Worm (Caenorhabditis elegans) whole organism, L3 larva: Measurements from ENCODE around the gene srz-25.

Experiments used
- R02D3.7 ChIP-seq: fragments of 150-350 bp; optimal IDR thresholded peaks from 2 replicates; lab custom pipeline; 2014; ENCODE audit warnings: missing biosample characterization, missing genetic modification characterization
- ZK546.5 ChIP-seq: sonication (generic microtip); optimal IDR thresholded peaks from 2 replicates; lab custom pipeline; 2017; ENCODE audit warnings: missing biosample characterization, missing genetic modification characterization
- aly-2 ChIP-seq: fragments of 150-350 bp; optimal IDR thresholded peaks from 2 replicates; lab custom pipeline; 2014; ENCODE audit warnings: missing biosample characterization, missing genetic modification characterization
- ama-1 ChIP-seq: fragments of 150-350 bp; optimal IDR thresholded peaks from 2 replicates; lab custom pipeline; 2018
- ceh-16 ChIP-seq: sonication (generic microtip); optimal IDR thresholded peaks from 2 replicates; lab custom pipeline; 2017; ENCODE audit warnings: missing biosample characterization, missing genetic modification characterization
- daf-12 ChIP-seq: fragments of 150-350 bp; optimal IDR thresholded peaks from 2 replicates; lab custom pipeline; 2014; ENCODE audit warnings: missing biosample characterization, missing genetic modification reagents, missing genetic modification characterization
- egl-27 ChIP-seq: sonication (generic microtip); optimal IDR thresholded peaks from 4 replicates; lab custom pipeline; 2017; ENCODE audit warnings: missing biosample characterization, missing genetic modification reagents, missing genetic modification characterization
- egl-5 ChIP-seq: fragments of 150-350 bp; optimal IDR thresholded peaks from 2 replicates; lab custom pipeline; 2017; ENCODE audit warnings: missing biosample characterization, missing genetic modification reagents, missing genetic modification characterization, inconsistent platforms
- elt-1 ChIP-seq: fragments of 150-350 bp; optimal IDR thresholded peaks from 2 replicates; lab custom pipeline; 2014; ENCODE audit warnings: missing biosample characterization, missing genetic modification characterization
- elt-2 ChIP-seq: sonication (generic microtip); optimal IDR thresholded peaks from 2 replicates; lab custom pipeline; 2016; ENCODE audit warnings: missing genetic modification reagents, mild to moderate bottlenecking, missing genetic modification characterization, missing compliant biosample characterization
- elt-3 ChIP-seq, 3 experiments: fragments of 150-350 bp in 1 of 3; sonication (generic microtip) in 2 of 3; optimal IDR thresholded peaks; 2 replicates in 2 of 3; 4 replicates in 1 of 3; lab custom pipeline; 2014 to 2017; ENCODE audit warnings: missing biosample characterization in 3 of 3, missing genetic modification characterization in 3 of 3
- eor-1 ChIP-seq, 2 experiments: fragments of 150-350 bp; optimal IDR thresholded peaks; 2 replicates each; lab custom pipeline; 2014 to 2018; ENCODE audit warnings: missing biosample characterization in 2 of 2, missing genetic modification characterization in 2 of 2
- fkh-2 ChIP-seq: fragments of 150-350 bp; optimal IDR thresholded peaks from 2 replicates; lab custom pipeline; 2014; ENCODE audit warnings: missing biosample characterization, missing genetic modification reagents, missing genetic modification characterization
- fos-1 ChIP-seq: fragments of 150-350 bp; optimal IDR thresholded peaks from 2 replicates; lab custom pipeline; 2014; ENCODE audit warnings: missing biosample characterization, missing genetic modification characterization
- hmg-11 ChIP-seq: sonication (generic microtip); optimal IDR thresholded peaks from 2 replicates; lab custom pipeline; 2016; ENCODE audit warnings: missing genetic modification characterization, missing compliant biosample characterization
- jun-1 ChIP-seq: fragments of 150-350 bp; optimal IDR thresholded peaks from 2 replicates; lab custom pipeline; 2014; ENCODE audit warnings: missing biosample characterization, missing genetic modification reagents, missing genetic modification characterization
- lin-15B ChIP-seq: fragments of 150-350 bp; optimal IDR thresholded peaks from 2 replicates; lab custom pipeline; 2014; ENCODE audit warnings: missing biosample characterization, missing genetic modification characterization
- lin-39 ChIP-seq: fragments of 150-350 bp; optimal IDR thresholded peaks from 2 replicates; lab custom pipeline; 2018; ENCODE audit warnings: missing biosample characterization, missing genetic modification reagents, missing genetic modification characterization
- lsy-12 ChIP-seq: sonication (generic microtip); optimal IDR thresholded peaks from 2 replicates; lab custom pipeline; 2016; ENCODE audit warnings: mild to moderate bottlenecking, missing genetic modification characterization, missing compliant biosample characterization
- nhr-11 ChIP-seq: fragments of 150-350 bp; optimal IDR thresholded peaks from 2 replicates; lab custom pipeline; 2014; ENCODE audit warnings: missing biosample characterization, missing genetic modification characterization
- nhr-12 ChIP-seq: fragments of 150-350 bp; optimal IDR thresholded peaks from 2 replicates; lab custom pipeline; 2014; ENCODE audit warnings: missing biosample characterization, missing genetic modification characterization
- nhr-23 ChIP-seq: fragments of 150-350 bp; optimal IDR thresholded peaks from 2 replicates; lab custom pipeline; 2014; ENCODE audit warnings: missing biosample characterization, missing genetic modification reagents, missing genetic modification characterization
- nhr-237 ChIP-seq: fragments of 150-350 bp; optimal IDR thresholded peaks from 2 replicates; lab custom pipeline; 2014; ENCODE audit warnings: missing biosample characterization, missing genetic modification characterization
- nhr-25 ChIP-seq: sonication (generic microtip); optimal IDR thresholded peaks from 2 replicates; lab custom pipeline; 2017; ENCODE audit warnings: missing biosample characterization, missing genetic modification characterization
- nhr-28 ChIP-seq: fragments of 150-350 bp; optimal IDR thresholded peaks from 2 replicates; lab custom pipeline; 2014; ENCODE audit warnings: missing biosample characterization, missing genetic modification characterization
- nhr-43 ChIP-seq: sonication (generic microtip); optimal IDR thresholded peaks from 2 replicates; lab custom pipeline; 2016; ENCODE audit warnings: mild to moderate bottlenecking, missing genetic modification characterization, missing compliant biosample characterization; ENCODE audit not compliant: poor library complexity, severe bottlenecking
- nhr-67 ChIP-seq: fragments of 150-350 bp; optimal IDR thresholded peaks from 2 replicates; lab custom pipeline; 2014; ENCODE audit warnings: missing biosample characterization, missing genetic modification characterization
- nhr-76 ChIP-seq: fragments of 150-350 bp; sonication (generic microtip); optimal IDR thresholded peaks from 5 replicates; lab custom pipeline; 2014; ENCODE audit warnings: missing biosample characterization, missing genetic modification characterization
- pha-4 ChIP-seq: fragments of 150-350 bp; optimal IDR thresholded peaks from 2 replicates; lab custom pipeline; 2014; ENCODE audit warnings: missing biosample characterization, missing genetic modification reagents, missing genetic modification characterization
- pqm-1 ChIP-seq: fragments of 150-350 bp; optimal IDR thresholded peaks from 2 replicates; lab custom pipeline; 2017; ENCODE audit warnings: missing biosample characterization, missing genetic modification characterization, inconsistent platforms
- skn-1 ChIP-seq: fragments of 150-350 bp; optimal IDR thresholded peaks from 2 replicates; lab custom pipeline; 2014; ENCODE audit warnings: missing biosample characterization, missing genetic modification characterization
- snpc-4 ChIP-seq: fragments of 150-350 bp; optimal IDR thresholded peaks from 2 replicates; lab custom pipeline; 2014; ENCODE audit warnings: missing biosample characterization, missing genetic modification characterization
- tbx-2 ChIP-seq: sonication (generic microtip); optimal IDR thresholded peaks from 2 replicates; lab custom pipeline; 2016; ENCODE audit warnings: mild to moderate bottlenecking, missing genetic modification characterization, missing compliant biosample characterization
- unc-39 ChIP-seq: sonication (generic microtip); optimal IDR thresholded peaks from 4 replicates; lab custom pipeline; 2017; ENCODE audit warnings: missing biosample characterization, missing genetic modification characterization
- unc-62 ChIP-seq: fragments of 150-350 bp; sonication (generic microtip); optimal IDR thresholded peaks from 4 replicates; lab custom pipeline; 2014; ENCODE audit warnings: missing biosample characterization, missing genetic modification reagents, missing genetic modification characterization
- zag-1 ChIP-seq: fragments of 150-350 bp; optimal IDR thresholded peaks from 2 replicates; lab custom pipeline; 2014; ENCODE audit warnings: missing biosample characterization, missing genetic modification characterization
- ztf-11 ChIP-seq: fragments of 150-350 bp; optimal IDR thresholded peaks from 2 replicates; lab custom pipeline; 2014; ENCODE audit warnings: missing biosample characterization, missing genetic modification characterization
- ztf-4 ChIP-seq: fragments of 150-350 bp; optimal IDR thresholded peaks from 2 replicates; lab custom pipeline; 2014; ENCODE audit warnings: missing biosample characterization, missing genetic modification characterization

srz-25 gene

DNA sequence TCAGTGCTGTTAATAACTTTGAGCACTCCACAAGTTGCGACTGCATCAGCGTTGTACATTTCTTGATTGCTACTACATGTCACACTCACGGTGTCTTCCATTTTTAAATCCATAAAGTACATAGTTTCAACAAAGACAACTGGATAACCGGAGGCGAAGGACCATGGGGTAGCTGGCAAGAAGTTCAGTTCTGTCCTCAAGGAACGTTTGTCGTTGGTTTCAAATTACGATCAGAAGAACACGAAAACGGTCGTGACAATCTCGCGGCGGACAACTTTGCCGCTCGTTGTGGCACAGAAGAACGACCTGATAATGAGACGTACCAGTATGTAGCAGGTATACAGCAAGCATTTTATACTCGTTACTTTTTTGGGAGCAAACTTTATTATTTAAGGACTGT, 7.7 kb upstream of the srz-25 start, which contains the start of gene C18D4.3:
Gene C18D4.3, minus strand, starts transcription at position 101 of the 400 bp plus-strand sequence.
- no peak for TF ChIP-seq fkh-2 (tag; lab: Kevin White, UChicago)
- no peak for TF ChIP-seq jun-1 (tag; lab: Kevin White, UChicago)
- TF ChIP-seq nhr-67: no peak
- no peak for TF ChIP-seq ztf-11 (tag; lab: Kevin White, UChicago)
- no peak for TF ChIP-seq fos-1 (tag; lab: Kevin White, UChicago)
- no peak for TF ChIP-seq nhr-28 (tag; lab: Kevin White, UChicago)
- no peak for TF ChIP-seq eor-1 (tag; optimal IDR thresholded peaks at IDR 0.05; lab: Kevin White, UChicago)
- TF ChIP-seq egl-27 (tag; lab: Kevin White, UChicago): no peak
- no peak for TF ChIP-seq daf-12 (tag; lab: Kevin White, UChicago)
- no peak for TF ChIP-seq nhr-25

DNA sequence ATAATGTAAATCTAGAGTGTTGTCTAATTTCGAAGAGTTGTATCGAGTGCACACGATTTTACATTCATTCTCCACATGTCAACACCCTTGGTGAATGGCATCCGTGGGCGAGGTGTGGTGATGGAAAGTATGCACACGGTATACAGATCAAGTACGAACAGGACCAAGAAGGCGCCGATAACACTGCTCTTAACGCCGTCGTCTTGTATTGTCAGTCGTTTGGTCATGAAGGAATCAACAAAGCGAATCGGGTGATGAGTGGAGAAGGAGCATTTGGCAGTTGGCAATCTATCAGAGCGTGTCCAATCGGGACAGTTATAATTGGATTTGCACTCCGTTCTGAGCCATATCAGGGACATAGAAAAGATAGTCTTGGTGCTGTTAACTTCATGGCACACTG, 7.2 kb upstream of the srz-25 start:
- no peak for TF ChIP-seq unc-39 (tag; lab: Kevin White, UChicago)
- no peak for TF ChIP-seq nhr-28 (tag; lab: Kevin White, UChicago)
- no peak for TF ChIP-seq nhr-25
- no peak for TF ChIP-seq hmg-11 (tag; lab: Kevin White, UChicago)
- no peak for TF ChIP-seq nhr-76
- no peak for TF ChIP-seq pqm-1
- TF ChIP-seq lsy-12 (tag; lab: Kevin White, UChicago): no peak
- no peak for TF ChIP-seq nhr-237 (tag; lab: Kevin White, UChicago)
- no peak for TF ChIP-seq ZK546.5
- TF ChIP-seq lin-39 (tag; lab: Kevin White, UChicago): no peak
- TF ChIP-seq snpc-4: no peak
- no peak for TF ChIP-seq zag-1 (tag; lab: Kevin White, UChicago)

DNA sequence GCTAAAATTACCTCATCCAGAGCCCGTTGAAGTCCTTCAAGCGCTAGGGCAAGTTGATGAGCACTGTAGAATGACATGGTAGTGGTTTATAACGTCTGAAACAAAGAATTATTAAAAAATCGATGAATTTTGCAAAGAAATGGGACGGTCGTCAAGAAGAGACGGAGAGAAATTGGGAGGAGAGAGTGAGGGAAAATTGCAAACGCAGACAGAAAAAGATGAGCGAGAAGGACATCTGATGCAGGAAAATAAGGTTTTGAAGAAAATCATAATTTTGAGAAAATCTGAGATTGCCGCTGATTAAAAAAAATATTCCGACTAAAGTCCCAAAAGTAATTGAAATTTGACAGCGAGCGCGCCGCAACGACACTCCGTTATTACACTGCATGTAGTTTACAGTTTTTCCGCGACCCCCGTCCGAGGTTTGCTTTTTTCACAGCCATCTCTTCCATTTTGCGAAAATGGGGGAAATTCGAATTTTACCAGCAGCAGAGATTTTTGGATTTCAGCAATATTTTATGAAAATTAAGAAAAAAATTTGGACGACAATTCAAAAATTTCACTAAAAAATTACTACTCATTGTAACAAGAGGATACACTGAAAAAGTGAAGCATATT, 2.0 kb upstream of the srz-25 start, which contains the start of gene C18D4.6:
Gene C18D4.6, minus strand, starts transcription at position 97 of the 618 bp plus-strand sequence.
- TF ChIP-seq nhr-43 (tag; lab: Kevin White, UChicago): no peak
- TF ChIP-seq nhr-11 (tag; lab: Kevin White, UChicago): no peak
- no peak for TF ChIP-seq unc-62 (GFP tag; lab: Kevin White, UChicago)
- TF ChIP-seq lin-15B (tag; lab: Kevin White, UChicago): peak; percentile 32
- no peak for TF ChIP-seq fkh-2 (tag; lab: Kevin White, UChicago)
- TF ChIP-seq nhr-76: no peak
- no peak for TF ChIP-seq daf-12 (tag; lab: Kevin White, UChicago)
- no peak for TF ChIP-seq ama-1 (lab: Kevin White, UChicago)
- TF ChIP-seq ztf-11 (tag; lab: Kevin White, UChicago): no peak
- TF ChIP-seq pha-4 (tag; lab: Kevin White, UChicago): peak; percentile 23
- TF ChIP-seq R02D3.7 (tag; lab: Kevin White, UChicago): no peak

DNA sequence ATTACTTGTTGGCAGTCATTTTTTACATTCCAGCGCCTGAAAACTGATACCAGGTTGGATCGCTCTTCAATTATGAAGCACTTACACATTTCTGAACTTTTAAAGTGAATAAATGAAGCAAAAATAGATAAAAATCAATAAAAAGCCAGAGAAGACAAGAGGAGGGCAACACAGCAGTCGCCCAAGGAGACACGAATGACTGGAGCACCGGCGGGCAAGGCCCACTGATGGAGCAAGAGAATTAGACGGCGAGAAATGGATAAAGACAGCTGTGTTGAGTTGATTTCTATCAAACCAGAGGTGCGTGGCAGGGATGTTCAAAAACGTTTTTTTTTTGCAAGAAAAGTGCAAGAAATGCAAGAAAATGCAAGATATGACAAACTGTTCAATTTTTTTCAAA, 1.1 kb upstream of the srz-25 start:
- TF ChIP-seq elt-3 (tag; optimal IDR thresholded peaks at IDR 0.05; lab: Kevin White, UChicago) (no peak), tbx-2 (no peak), nhr-43 (tag; lab: Kevin White, UChicago) (no peak), elt-1 (tag; lab: Kevin White, UChicago) (no peak), ztf-11 (tag; lab: Kevin White, UChicago) (no peak), pqm-1 (no peak), snpc-4 (no peak), ZK546.5 (no peak), ama-1 (lab: Kevin White, UChicago) (no peak), fos-1 (tag; lab: Kevin White, UChicago) (no peak), unc-39 (tag; lab: Kevin White, UChicago) (no peak), nhr-23 (tag; lab: Kevin White, UChicago) (no peak), nhr-237 (tag; lab: Kevin White, UChicago) (no peak), fkh-2 (tag; lab: Kevin White, UChicago) (no peak), ztf-4 (tag; lab: Kevin White, UChicago) (no peak)

ce11 chrV:17542304-17542703, 1.9 kb downstream of the srz-25 start:
- TF ChIP-seq aly-2 (no peak), jun-1 (tag; lab: Kevin White, UChicago) (no peak), hmg-11 (tag; lab: Kevin White, UChicago) (no peak), lin-15B (tag; lab: Kevin White, UChicago) (no peak), nhr-12 (no peak), unc-39 (tag; lab: Kevin White, UChicago) (no peak), elt-2 (no peak), nhr-11 (tag; lab: Kevin White, UChicago) (no peak), nhr-43 (tag; lab: Kevin White, UChicago) (no peak), egl-5 (no peak), nhr-28 (tag; lab: Kevin White, UChicago) (no peak), ceh-16 (tag; lab: Kevin White, UChicago) (no peak), lin-39 (tag; lab: Kevin White, UChicago) (no peak), lsy-12 (tag; lab: Kevin White, UChicago) (no peak), zag-1 (tag; lab: Kevin White, UChicago) (no peak), skn-1 (tag; lab: Kevin White, UChicago) (no peak), fos-1 (tag; lab: Kevin White, UChicago) (no peak)
- TF ChIP-seq, all 47 proteins: peak for 0
